Fruit fly (Drosophila melanogaster) whole organism, adult: ENCODE measurements around the gene CG14805.

Source experiments
- CG12768 ChIP-seq: fragments of 200-800 bp; sonication (Bioruptor generic); optimal IDR thresholded peaks from 2 replicates; lab custom pipeline; 2017; ENCODE audit warnings: missing biosample characterization, missing genetic modification characterization, mild to moderate bottlenecking, moderate library complexity, missing genetic modification reagents
- CG14711 ChIP-seq: fragments of 200-800 bp; sonication (Bioruptor generic); optimal IDR thresholded peaks from 2 replicates; lab custom pipeline; 2018; ENCODE audit warnings: missing biosample characterization, mild to moderate bottlenecking, missing genetic modification characterization, moderate library complexity
- CG33017 ChIP-seq: fragments of 200-800 bp; sonication (Bioruptor generic); optimal IDR thresholded peaks from 2 replicates; lab custom pipeline; 2018; ENCODE audit warnings: missing biosample characterization, mild to moderate bottlenecking, missing genetic modification characterization, moderate library complexity
- CG7101 ChIP-seq: fragments of 200-800 bp; sonication (Bioruptor generic); optimal IDR thresholded peaks from 2 replicates; lab custom pipeline; 2018; ENCODE audit warnings: missing biosample characterization, mild to moderate bottlenecking, missing genetic modification characterization, moderate library complexity
- Hr96 ChIP-seq: fragments of 200-800 bp; sonication (Bioruptor generic); optimal IDR thresholded peaks from 2 replicates; lab custom pipeline; 2016; ENCODE audit warnings: missing biosample characterization, missing genetic modification characterization
- bab1 ChIP-seq: fragments of 200-800 bp; sonication (Bioruptor generic); optimal IDR thresholded peaks from 3 replicates; lab custom pipeline; 2019; ENCODE audit warnings: missing biosample characterization, mild to moderate bottlenecking, missing genetic modification characterization, moderate library complexity
- cnc ChIP-seq, 2 experiments: fragments of >200 bp; optimal IDR thresholded peaks; 2 replicates each; lab custom pipeline; 2017
- kay ChIP-seq: fragments of 200-800 bp; sonication (Bioruptor generic); peaks from one replicate; lab custom pipeline; 2016; ENCODE audit warnings: missing biosample characterization, missing genetic modification characterization, borderline replicate concordance
- ovo ChIP-seq: fragments of 200-800 bp; sonication (Bioruptor generic); optimal IDR thresholded peaks from 2 replicates; lab custom pipeline; 2016; ENCODE audit warnings: missing biosample characterization, missing genetic modification characterization
- toe ChIP-seq: fragments of 200-800 bp; sonication (Bioruptor generic); optimal IDR thresholded peaks from 2 replicates; lab custom pipeline; 2016; ENCODE audit warnings: missing biosample characterization, missing genetic modification characterization

DNA sequence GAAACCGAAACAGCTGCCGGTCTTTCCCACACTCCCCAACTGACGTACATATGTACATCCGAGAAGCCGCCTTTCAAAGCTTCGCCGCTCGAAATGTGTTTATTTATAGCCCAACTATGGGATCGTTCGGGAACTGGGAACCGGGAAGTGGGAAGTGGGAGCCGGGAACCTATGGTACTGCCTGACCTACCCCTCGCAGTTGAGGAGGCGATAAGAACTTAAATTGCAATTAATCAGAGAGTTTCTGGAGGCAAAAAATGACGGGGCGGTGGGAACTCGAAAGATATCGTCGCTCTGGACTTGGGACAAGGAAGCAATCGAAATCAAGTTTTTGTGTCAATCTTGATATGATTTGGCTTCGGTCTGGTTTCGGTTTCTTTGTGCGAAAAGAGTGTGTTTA is 44.4 kb upstream of the CG14805 start:
- TF ChIP-seq Hr96 (GFP tag; lab: Kevin White, UChicago) (no peak), CG7101 (tag; lab: Kevin White, UChicago) (no peak), cnc (optimal IDR thresholded peaks at IDR 0.05; lab: Kevin White, UChicago) (no peak), CG14711 (tag; lab: Kevin White, UChicago) (no peak), kay (no peak), ovo (GFP tag; lab: Kevin White, UChicago) (no peak), CG12768 (GFP tag; lab: Kevin White, UChicago) (peak; percentile 9), bab1 (no peak), toe (GFP tag; lab: Kevin White, UChicago) (no peak), CG33017 (tag; lab: Kevin White, UChicago) (no peak)
